Fruit fly (Drosophila melanogaster): ENCODE measurements around the gene CG33995.
A peak's percentile ranks its signal among the peaks of the same experiment; 100 is the strongest.

The CG33995 gene

DNA sequence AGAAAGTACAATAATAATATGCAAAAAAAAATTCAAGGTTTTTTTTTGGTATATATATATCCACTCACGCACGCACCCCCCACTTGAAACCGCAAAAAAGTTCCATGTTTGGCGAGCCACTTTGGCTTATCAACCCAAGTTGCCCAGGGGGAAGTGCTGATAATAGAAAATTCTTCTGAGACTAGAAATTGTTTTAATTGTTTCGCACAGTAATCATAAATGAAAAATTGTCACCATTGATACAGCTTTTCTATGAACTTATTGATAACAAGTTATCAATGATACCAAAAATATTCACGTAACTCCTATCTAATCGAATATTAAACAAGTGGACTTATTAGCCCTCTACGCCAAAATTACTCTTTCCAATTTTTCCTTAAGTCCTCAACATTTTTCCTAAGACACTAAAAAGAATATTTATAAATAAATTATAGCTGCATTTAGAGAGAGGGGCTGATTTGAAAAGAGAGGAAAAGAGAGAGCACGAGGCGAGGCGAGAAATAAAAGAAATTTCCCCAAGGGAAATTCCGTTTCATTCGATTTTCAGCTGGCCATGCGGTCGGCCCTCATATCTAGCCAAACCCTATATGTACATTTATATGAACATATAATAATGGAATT lies 44.4 kb upstream of the CG33995 start:
- TF ChIP-seq Mio (GFP tag; optimal IDR thresholded peaks at IDR 0.05) (no peak), tai (GFP tag; optimal IDR thresholded peaks at IDR 0.05) (no peak), woc (GFP tag; optimal IDR thresholded peaks at IDR 0.05) (no peak), br (GFP tag; optimal IDR thresholded peaks at IDR 0.05) (no peak), N (GFP tag; optimal IDR thresholded peaks at IDR 0.05) (no peak), Dif (GFP tag; optimal IDR thresholded peaks at IDR 0.05; ENCODE audit: partially characterized antibody) (no peak), HLH106 (tag; optimal IDR thresholded peaks at IDR 0.05) (no peak), dmrt93B (GFP tag; optimal IDR thresholded peaks at IDR 0.05) (no peak), fru (GFP tag; optimal IDR thresholded peaks at IDR 0.05) (no peak)

DNA sequence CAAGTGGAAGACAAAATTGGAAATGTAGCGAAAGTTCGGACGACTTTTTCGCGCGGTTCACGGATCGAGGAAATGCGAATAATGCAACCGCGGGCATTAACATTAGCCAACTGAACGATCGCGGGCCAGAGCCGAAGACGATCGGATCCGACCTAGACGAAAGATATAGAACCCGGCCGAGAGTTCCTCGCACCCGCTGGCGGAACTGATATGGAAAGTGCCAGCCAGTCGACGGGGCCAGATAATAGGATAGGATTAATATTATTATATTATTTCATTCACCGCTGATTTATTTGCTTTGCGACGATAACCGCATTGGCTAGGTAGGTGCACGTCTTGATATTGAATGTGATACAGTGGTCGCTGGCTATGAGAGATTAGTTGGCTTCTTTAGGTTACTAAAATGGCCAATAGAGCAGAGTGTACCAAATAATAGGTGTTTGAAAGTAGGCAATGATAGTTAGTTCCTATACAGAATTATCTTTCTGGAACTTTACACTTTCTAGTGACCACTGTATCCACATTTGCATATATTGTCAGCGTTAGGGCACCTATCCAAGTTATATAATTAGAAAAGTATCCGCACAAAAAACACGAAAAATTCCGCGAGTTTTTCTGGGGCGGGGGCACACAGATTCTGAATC lies 43.6 kb upstream of the CG33995 start:
- no peak for TF ChIP-seq lola (GFP tag; optimal IDR thresholded peaks at IDR 0.05)
- peak; percentile 25 for TF ChIP-seq brk (GFP tag; optimal IDR thresholded peaks at IDR 0.05)
- no peak for TF ChIP-seq Rel (GFP tag; optimal IDR thresholded peaks at IDR 0.05)
- peak; percentile 7 for TF ChIP-seq Rel (tag; optimal IDR thresholded peaks at IDR 0.05)
- TF ChIP-seq pan (optimal IDR thresholded peaks at IDR 0.05) = no peak
- no peak for TF ChIP-seq Myc (optimal IDR thresholded peaks at IDR 0.05)
- peak; percentile 59 for TF ChIP-seq OdsH (GFP tag; optimal IDR thresholded peaks at IDR 0.05)
- peak; percentile 24 to 84 for TF ChIP-seq foxo (GFP tag; optimal IDR thresholded peaks at IDR 0.05)
- TF ChIP-seq usp (GFP tag; optimal IDR thresholded peaks at IDR 0.05) = no peak
- peak; percentile 85 for TF ChIP-seq h (GFP tag; optimal IDR thresholded peaks at IDR 0.05)
- no peak for TF ChIP-seq Hr78 (GFP tag; optimal IDR thresholded peaks at IDR 0.05)
- no peak for TF ChIP-seq dl (GFP tag; optimal IDR thresholded peaks at IDR 0.05; ENCODE audit: insufficient read depth in 1 of 2, partially characterized antibody in 2 of 2)
- no peak for TF ChIP-seq jim (GFP tag; optimal IDR thresholded peaks at IDR 0.05)
- TF ChIP-seq ey (GFP tag; optimal IDR thresholded peaks at IDR 0.05) = peak; percentile 81
- no peak for TF ChIP-seq GATAd (GFP tag; optimal IDR thresholded peaks at IDR 0.05)
- TF ChIP-seq fru (GFP tag; optimal IDR thresholded peaks at IDR 0.05) = peak; percentile 73
- TF ChIP-seq sage (GFP tag; optimal IDR thresholded peaks at IDR 0.05) = no peak
- TF ChIP-seq Abd-B (GFP tag; optimal IDR thresholded peaks at IDR 0.05) = no peak
- peak; percentile 73 for TF ChIP-seq tai (GFP tag; optimal IDR thresholded peaks at IDR 0.05)
- TF ChIP-seq dsf (GFP tag; optimal IDR thresholded peaks at IDR 0.05; ENCODE audit: borderline replicate concordance) = no peak
- TF ChIP-seq Sp1 (GFP tag; optimal IDR thresholded peaks at IDR 0.05) = peak; percentile 49
- TF ChIP-seq Vsx2 (GFP tag; optimal IDR thresholded peaks at IDR 0.05; ENCODE audit: partially characterized antibody) = no peak
- TF ChIP-seq dmrt93B (GFP tag; optimal IDR thresholded peaks at IDR 0.05) = peak; percentile 23
- no peak for TF ChIP-seq Jra (GFP tag; optimal IDR thresholded peaks at IDR 0.05)
- TF ChIP-seq CG9705 (GFP tag; optimal IDR thresholded peaks at IDR 0.05) = peak; percentile 27
- peak; percentile 81 for TF ChIP-seq rgr (GFP tag; optimal IDR thresholded peaks at IDR 0.05)
- TF ChIP-seq N (GFP tag; optimal IDR thresholded peaks at IDR 0.05) = no peak
- peak; percentile 79 for TF ChIP-seq HLH106 (tag; optimal IDR thresholded peaks at IDR 0.05)
- peak; percentile 79 for TF ChIP-seq br (GFP tag; optimal IDR thresholded peaks at IDR 0.05)
- TF ChIP-seq CrebA (GFP tag; optimal IDR thresholded peaks at IDR 0.05; ENCODE audit: borderline replicate concordance) = peak; percentile 44
- no peak for TF ChIP-seq Hr83 (GFP tag; optimal IDR thresholded peaks at IDR 0.05; ENCODE audit: poor library complexity, severe bottlenecking)
- TF ChIP-seq CG32264 (GFP tag; optimal IDR thresholded peaks at IDR 0.05) = peak; percentile 56
- TF ChIP-seq Mio (GFP tag; optimal IDR thresholded peaks at IDR 0.05) = peak; percentile 49
- peak; percentile 7 for TF ChIP-seq psq (GFP tag; optimal IDR thresholded peaks at IDR 0.05)
- peak; percentile 26 for TF ChIP-seq sv (GFP tag; optimal IDR thresholded peaks at IDR 0.05)
- TF ChIP-seq Dif (GFP tag; optimal IDR thresholded peaks at IDR 0.05; ENCODE audit: partially characterized antibody) = no peak
- TF ChIP-seq Dfd (GFP tag; optimal IDR thresholded peaks at IDR 0.05) = no peak
- TF ChIP-seq Hnf4 (GFP tag; optimal IDR thresholded peaks at IDR 0.05) = peak; percentile 75
- TF ChIP-seq woc (GFP tag; optimal IDR thresholded peaks at IDR 0.05) = no peak
